Worm (Caenorhabditis elegans) whole organism, L3 larva: ENCODE measurements around the gene C25E10.4.

Source experiments
- nhr-11 ChIP-seq: fragments of 150-350 bp; optimal IDR thresholded peaks from 2 replicates; lab custom pipeline; 2014; ENCODE audit warnings: missing biosample characterization, missing genetic modification characterization
- snpc-4 ChIP-seq: fragments of 150-350 bp; optimal IDR thresholded peaks from 2 replicates; lab custom pipeline; 2014; ENCODE audit warnings: missing biosample characterization, missing genetic modification characterization
- zag-1 ChIP-seq: fragments of 150-350 bp; optimal IDR thresholded peaks from 2 replicates; lab custom pipeline; 2014; ENCODE audit warnings: missing biosample characterization, missing genetic modification characterization

ce11 chrV:9081410-9081809 is 48.0 kb downstream of the C25E10.4 start:
- TF ChIP-seq zag-1 (tag; lab: Kevin White, UChicago) (no peak), nhr-11 (tag; lab: Kevin White, UChicago) (no peak), snpc-4 (no peak)
